Fruit fly (Drosophila melanogaster) whole organism, embryonic: ENCODE results near the gene mRpL30.

ENCODE experiments used
- Aef1 ChIP-seq: fragments of 200-800 bp; sonication (Bioruptor generic); IDR thresholded peaks from 3 replicates; pipeline ENCODE4 v1.3.6; 2022; ENCODE audit warnings: missing biosample characterization, missing genetic modification characterization
- CG12659 ChIP-seq: fragments of 200-800 bp; sonication (Bioruptor generic); optimal IDR thresholded peaks from 3 replicates; lab custom pipeline; 2017; ENCODE audit warnings: mild to moderate bottlenecking, missing biosample characterization, missing genetic modification reagents, missing genetic modification characterization
- CG13624 ChIP-seq: fragments of 200-800 bp; sonication (Bioruptor generic); optimal IDR thresholded peaks from 2 replicates; lab custom pipeline; 2016; ENCODE audit warnings: missing biosample characterization, missing genetic modification characterization
- CG15601 ChIP-seq: fragments of 200-800 bp; sonication (Bioruptor generic); optimal IDR thresholded peaks from 3 replicates; lab custom pipeline; 2019; ENCODE audit warnings: missing biosample characterization, mild to moderate bottlenecking, missing genetic modification characterization, moderate library complexity
- CG17802 ChIP-seq: fragments of 200-800 bp; sonication (Bioruptor generic); optimal IDR thresholded peaks from 2 replicates; lab custom pipeline; 2018; ENCODE audit warnings: missing biosample characterization, mild to moderate bottlenecking, missing genetic modification characterization, moderate library complexity
- CG4282 ChIP-seq: fragments of 200-800 bp; sonication (Bioruptor generic); optimal IDR thresholded peaks from 2 replicates; lab custom pipeline; 2016; ENCODE audit warnings: missing biosample characterization, missing genetic modification characterization
- CG4617 ChIP-seq: fragments of 200-800 bp; sonication (Bioruptor generic); optimal IDR thresholded peaks from 3 replicates; lab custom pipeline; 2016; ENCODE audit warnings: missing biosample characterization, missing genetic modification characterization, borderline replicate concordance
- CG6791 ChIP-seq: fragments of 200-800 bp; sonication (Bioruptor generic); IDR thresholded peaks from 3 replicates; pipeline ENCODE4 v1.3.6; 2022; ENCODE audit warnings: missing biosample characterization, missing genetic modification characterization; ENCODE audit not compliant: partially characterized antibody
- CG9437 ChIP-seq: fragments of 200-800 bp; sonication (Bioruptor generic); optimal IDR thresholded peaks from 2 replicates; lab custom pipeline; 2018; ENCODE audit warnings: missing biosample characterization, mild to moderate bottlenecking, missing genetic modification characterization
- CG9727 ChIP-seq: fragments of 200-800 bp; sonication (Bioruptor generic); optimal IDR thresholded peaks from 3 replicates; lab custom pipeline; 2017; ENCODE audit warnings: missing biosample characterization, mild to moderate bottlenecking, missing genetic modification characterization
- Camta ChIP-seq: fragments of 200-800 bp; sonication (Bioruptor generic); optimal IDR thresholded peaks from 2 replicates; lab custom pipeline; 2016; ENCODE audit warnings: missing biosample characterization, missing genetic modification characterization
- Eip74EF ChIP-seq, 2 experiments: fragments of 200-800 bp in 1 of 2; fragments of >200 bp in 1 of 2; sonication (Bioruptor generic) in 1 of 2; optimal IDR thresholded peaks; 2 replicates each; lab custom pipeline; 2017 to 2019; ENCODE audit warnings: missing biosample characterization in 2 of 2, missing genetic modification characterization in 2 of 2, mild to moderate bottlenecking in 1 of 2, moderate library complexity in 1 of 2
- Ets97D ChIP-seq: fragments of 200-800 bp; sonication (Bioruptor generic); optimal IDR thresholded peaks from 3 replicates; lab custom pipeline; 2016; ENCODE audit warnings: missing biosample characterization, missing genetic modification characterization
- Fer3 ChIP-seq: fragments of 200-800 bp; sonication (Bioruptor generic); optimal IDR thresholded peaks from 2 replicates; lab custom pipeline; 2018; ENCODE audit warnings: missing biosample characterization, mild to moderate bottlenecking, missing genetic modification characterization, moderate library complexity
- H2.0 ChIP-seq: fragments of 200-800 bp; sonication (Bioruptor generic); IDR thresholded peaks from 2 replicates; pipeline ENCODE4 v1.3.6; 2022; ENCODE audit warnings: missing biosample characterization, missing genetic modification characterization
- Hr39 ChIP-seq: fragments of >200 bp; optimal IDR thresholded peaks from 2 replicates; lab custom pipeline; 2017
- Lpt ChIP-seq: fragments of >200 bp; optimal IDR thresholded peaks from 2 replicates; lab custom pipeline; 2018; ENCODE audit warnings: missing biosample characterization, missing genetic modification characterization
- MESR4 ChIP-seq: fragments of 200-800 bp; sonication (Bioruptor generic); optimal IDR thresholded peaks from 2 replicates; lab custom pipeline; 2018; ENCODE audit warnings: missing biosample characterization, mild to moderate bottlenecking, missing genetic modification characterization, moderate library complexity
- Nf-YA ChIP-seq: fragments of 200-800 bp; sonication (Bioruptor generic); IDR thresholded peaks from 2 replicates; pipeline ENCODE4 v1.3.6; 2022; ENCODE audit warnings: missing biosample characterization, missing genetic modification characterization
- Nf-YC ChIP-seq: fragments of 200-800 bp; optimal IDR thresholded peaks from 3 replicates; lab custom pipeline; 2019; ENCODE audit warnings: missing biosample characterization, mild to moderate bottlenecking, missing genetic modification characterization, moderate library complexity
- Scr ChIP-seq: fragments of 200-800 bp; sonication (Bioruptor generic); IDR thresholded peaks from 2 replicates; pipeline ENCODE4 v1.3.6; 2022; ENCODE audit warnings: missing biosample characterization, missing genetic modification characterization; ENCODE audit not compliant: partially characterized antibody
- Six4 ChIP-seq: fragments of 200-800 bp; sonication (Bioruptor generic); optimal IDR thresholded peaks from 2 replicates; lab custom pipeline; 2016; ENCODE audit warnings: missing biosample characterization, missing genetic modification characterization
- Trl ChIP-seq, 3 experiments: fragments of >200 bp in 2 of 3; fragments of 200-800 bp in 1 of 3; sonication (Bioruptor generic) in 1 of 3; optimal IDR thresholded peaks; 2 replicates in 1 of 3; 3 replicates in 2 of 3; lab custom pipeline; 2016 to 2017; ENCODE audit warnings: missing biosample characterization in 1 of 3, missing genetic modification characterization in 1 of 3
- amos ChIP-seq: fragments of 200-800 bp; sonication (Bioruptor generic); IDR thresholded peaks from 2 replicates; pipeline ENCODE4 v1.3.6; 2022; ENCODE audit warnings: missing biosample characterization, missing genetic modification characterization; ENCODE audit not compliant: partially characterized antibody
- ato ChIP-seq: fragments of 200-800 bp; sonication (Bioruptor generic); IDR thresholded peaks from 2 replicates; pipeline ENCODE4 v1.3.6; 2022; ENCODE audit warnings: missing biosample characterization, missing genetic modification characterization; ENCODE audit not compliant: partially characterized antibody
- bbx ChIP-seq: fragments of 200-800 bp; sonication (Bioruptor generic); IDR thresholded peaks from 2 replicates; pipeline ENCODE4 v1.3.6; 2022; ENCODE audit warnings: missing biosample characterization, missing genetic modification characterization; ENCODE audit not compliant: partially characterized antibody
- bigmax ChIP-seq: fragments of 200-800 bp; sonication (Bioruptor generic); optimal IDR thresholded peaks from 2 replicates; lab custom pipeline; 2018; ENCODE audit warnings: missing biosample characterization, mild to moderate bottlenecking, missing genetic modification characterization
- dimm ChIP-seq: fragments of 200-800 bp; sonication (Bioruptor generic); IDR thresholded peaks from 2 replicates; pipeline ENCODE4 v1.3.6; 2022; ENCODE audit warnings: missing biosample characterization, missing genetic modification characterization
- dmrt99B ChIP-seq: fragments of 200-800 bp; sonication (Bioruptor generic); optimal IDR thresholded peaks from 2 replicates; lab custom pipeline; 2018; ENCODE audit warnings: missing biosample characterization, mild to moderate bottlenecking, missing genetic modification characterization, moderate library complexity
- gfzf ChIP-seq: fragments of 200-800 bp; sonication (Bioruptor generic); optimal IDR thresholded peaks from 2 replicates; lab custom pipeline; 2016; ENCODE audit warnings: missing biosample characterization, mild to moderate bottlenecking, missing genetic modification characterization, moderate library complexity
- grau ChIP-seq: fragments of 200-800 bp; optimal IDR thresholded peaks from 3 replicates; lab custom pipeline; 2019; ENCODE audit warnings: missing biosample characterization, mild to moderate bottlenecking, missing genetic modification characterization, moderate library complexity
- insv ChIP-seq, 2 experiments: fragments of 200-800 bp; sonication (Bioruptor generic); optimal IDR thresholded peaks; 3 replicates each; lab custom pipeline; 2016 to 2018; ENCODE audit warnings: missing biosample characterization in 2 of 2, missing genetic modification characterization in 2 of 2
- inv ChIP-seq: fragments of 200-800 bp; sonication (Bioruptor generic); IDR thresholded peaks from 2 replicates; pipeline ENCODE4 v1.3.6; 2022; ENCODE audit warnings: missing biosample characterization, missing genetic modification characterization; ENCODE audit not compliant: partially characterized antibody
- knrl ChIP-seq: fragments of 200-800 bp; sonication (Bioruptor generic); IDR thresholded peaks from 3 replicates; pipeline ENCODE4 v1.3.6; 2022; ENCODE audit warnings: missing biosample characterization, missing genetic modification characterization; ENCODE audit not compliant: partially characterized antibody
- lbe ChIP-seq: fragments of 200-800 bp; sonication (Bioruptor generic); optimal IDR thresholded peaks from 2 replicates; lab custom pipeline; 2016; ENCODE audit warnings: missing biosample characterization, mild to moderate bottlenecking, missing genetic modification characterization
- mld ChIP-seq: fragments of 200-800 bp; sonication (Bioruptor generic); IDR thresholded peaks from 3 replicates; pipeline ENCODE4 v1.3.6; 2022; ENCODE audit warnings: missing biosample characterization, missing genetic modification characterization; ENCODE audit not compliant: partially characterized antibody
- onecut ChIP-seq: fragments of 200-800 bp; sonication (Bioruptor generic); IDR thresholded peaks from 2 replicates; pipeline ENCODE4 v1.3.6; 2022; ENCODE audit warnings: missing biosample characterization, missing genetic modification characterization
- phol ChIP-seq: fragments of 200-800 bp; sonication (Bioruptor generic); optimal IDR thresholded peaks from 3 replicates; lab custom pipeline; 2018; ENCODE audit warnings: missing biosample characterization, mild to moderate bottlenecking, missing genetic modification characterization, moderate library complexity
- prd ChIP-seq, 3 experiments: fragments of >200 bp in 2 of 3; fragments of 200-800 bp in 1 of 3; sonication (Bioruptor generic) in 1 of 3; optimal IDR thresholded peaks in 2 of 3; IDR thresholded peaks in 1 of 3; 2 replicates in 2 of 3; 3 replicates in 1 of 3; pipeline versions ENCODE4 v1.3.6 to Lab custom; 2017 to 2022; ENCODE audit warnings: missing biosample characterization in 1 of 3, missing genetic modification characterization in 1 of 3
- row ChIP-seq: fragments of 200-800 bp; sonication (Bioruptor generic); IDR thresholded peaks from 3 replicates; pipeline ENCODE4 v1.3.6; 2022; ENCODE audit warnings: missing biosample characterization, missing genetic modification characterization
- sd ChIP-seq: fragments of 200-800 bp; sonication (Bioruptor generic); optimal IDR thresholded peaks from 3 replicates; lab custom pipeline; 2018; ENCODE audit warnings: missing biosample characterization, mild to moderate bottlenecking, missing genetic modification characterization, moderate library complexity
- sob ChIP-seq: fragments of 200-800 bp; sonication (Bioruptor generic); IDR thresholded peaks from 2 replicates; pipeline ENCODE4 v1.3.6; 2022; ENCODE audit warnings: missing biosample characterization, missing genetic modification characterization
- ssp ChIP-seq: fragments of 200-800 bp; sonication (Bioruptor generic); IDR thresholded peaks from 2 replicates; pipeline ENCODE4 v1.3.6; 2022; ENCODE audit warnings: missing biosample characterization, missing genetic modification characterization
- tna ChIP-seq: fragments of 200-800 bp; sonication (Bioruptor generic); IDR thresholded peaks from 2 replicates; pipeline ENCODE4 v1.3.6; 2022; ENCODE audit warnings: missing biosample characterization, missing genetic modification characterization; ENCODE audit not compliant: partially characterized antibody
- trem ChIP-seq: fragments of 200-800 bp; optimal IDR thresholded peaks from 3 replicates; lab custom pipeline; 2019; ENCODE audit warnings: missing biosample characterization, mild to moderate bottlenecking, missing genetic modification characterization, moderate library complexity
- unc-4 ChIP-seq: fragments of 200-800 bp; sonication (Bioruptor generic); IDR thresholded peaks from 2 replicates; pipeline ENCODE4 v1.3.6; 2022; ENCODE audit warnings: missing biosample characterization, missing genetic modification characterization; ENCODE audit not compliant: partially characterized antibody
- vnd ChIP-seq: fragments of 200-800 bp; sonication (Bioruptor generic); IDR thresholded peaks from 3 replicates; pipeline ENCODE4 v1.3.6; 2022; ENCODE audit warnings: missing biosample characterization, missing genetic modification characterization; ENCODE audit not compliant: partially characterized antibody
- vvl ChIP-seq: fragments of 200-800 bp; sonication (Bioruptor generic); IDR thresholded peaks from 2 replicates; pipeline ENCODE4 v1.3.6; 2022; ENCODE audit warnings: missing biosample characterization, missing genetic modification characterization

Gene mRpL30

DNA sequence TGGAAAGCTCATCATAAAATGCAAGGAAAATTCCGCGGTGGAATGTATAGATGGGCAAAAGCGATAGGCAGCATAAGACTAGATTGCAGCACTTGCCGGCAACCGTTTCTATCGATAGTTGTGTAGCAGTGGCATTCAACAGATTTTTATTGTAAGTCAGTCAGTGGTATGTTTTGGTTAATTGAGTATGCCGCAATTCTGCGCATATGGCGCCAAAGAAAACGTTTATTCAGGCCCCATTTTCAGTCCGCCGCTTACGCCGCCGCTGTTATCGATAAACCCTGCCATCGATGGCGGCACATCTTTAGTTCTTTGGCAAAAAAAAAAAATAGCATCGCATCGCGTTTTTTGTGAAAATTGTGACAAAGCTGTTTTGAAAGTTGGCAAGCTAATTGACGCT is 2.1 kb downstream of the mRpL30 start, which contains the start of the genes Cbp80 and Torsin (continued):
- no peak for TF ChIP-seq prd (optimal IDR thresholded peaks at IDR 0.05; lab: Kevin White, UChicago)
- TF ChIP-seq prd (GFP tag; IDR thresholded peaks at IDR 0.05; lab: Robert Waterston, UW): peak; percentile 34; the same call in 2 of the 3 replicates
- TF ChIP-seq ato (GFP tag; lab: Robert Waterston, UW): peak; percentile 71
- TF ChIP-seq CG12659: peak; percentile 36
- TF ChIP-seq Nf-YC: peak; percentile 20
- no peak for TF ChIP-seq onecut (GFP tag; lab: Robert Waterston, UW)
- TF ChIP-seq row (GFP tag; lab: Robert Waterston, UW): peak; percentile 70
- 0 out of 2 replicates have a peak, but pooled peaks have one; percentile 22 for TF ChIP-seq ssp
- peak; percentile 12 for TF ChIP-seq CG4617 (GFP tag; lab: Kevin White, UChicago)
- peak; percentile 4 for TF ChIP-seq trem (tag; lab: Kevin White, UChicago)
- TF ChIP-seq inv (GFP tag; lab: Robert Waterston, UW): peak; percentile 80
- TF ChIP-seq Lpt (GFP tag; lab: Kevin White, UChicago): no peak
- peak; percentile 23 for TF ChIP-seq gfzf (GFP tag; lab: Kevin White, UChicago)
- TF ChIP-seq unc-4 (GFP tag; lab: Robert Waterston, UW): peak; percentile 83
- peak; percentile 58 for TF ChIP-seq CG17802
- no peak for TF ChIP-seq Six4 (GFP tag; lab: Kevin White, UChicago)
- no peak for TF ChIP-seq dimm (GFP tag; lab: Robert Waterston, UW)
- TF ChIP-seq CG9727: peak; percentile 1
- TF ChIP-seq Scr (GFP tag; lab: Robert Waterston, UW): peak; percentile 92
- TF ChIP-seq Fer3 (tag; lab: Kevin White, UChicago): no peak
- TF ChIP-seq CG15601 (tag; lab: Kevin White, UChicago): no peak
- no peak for TF ChIP-seq CG9437 (GFP tag; lab: Kevin White, UChicago)
- TF ChIP-seq MESR4 (GFP tag; lab: Kevin White, UChicago): peak; percentile 43
- peak; percentile 34 for TF ChIP-seq phol (tag; lab: Kevin White, UChicago)
- TF ChIP-seq bbx: peak; percentile 83
- no peak for TF ChIP-seq lbe (GFP tag; lab: Kevin White, UChicago)
- TF ChIP-seq Eip74EF (GFP tag; optimal IDR thresholded peaks at IDR 0.05; lab: Kevin White, UChicago): no peak
- TF ChIP-seq mld (GFP tag; lab: Robert Waterston, UW): peak; percentile 81
- no peak for TF ChIP-seq Camta (GFP tag; lab: Kevin White, UChicago)
- peak; percentile 21; the same call in 1 of the 2 replicates for TF ChIP-seq vvl
- TF ChIP-seq tna: peak; percentile 90
- peak; percentile 11 for TF ChIP-seq grau
- TF ChIP-seq CG4282 (GFP tag; lab: Kevin White, UChicago): no peak
- peak; percentile 77 for TF ChIP-seq amos
- TF ChIP-seq dmrt99B (tag; lab: Kevin White, UChicago): no peak
- peak; percentile 90 for TF ChIP-seq sd
- TF ChIP-seq CG6791 (GFP tag; lab: Robert Waterston, UW): peak; percentile 84
- no peak for TF ChIP-seq bigmax (GFP tag; lab: Kevin White, UChicago)
- peak; percentile 93 for TF ChIP-seq vnd
- TF ChIP-seq Nf-YA (GFP tag; lab: Robert Waterston, UW): no peak
- no peak for TF ChIP-seq CG13624 (GFP tag; lab: Kevin White, UChicago)
- no peak for TF ChIP-seq Trl (optimal IDR thresholded peaks at IDR 0.05; lab: Kevin White, UChicago)
- peak; percentile 19 for TF ChIP-seq Trl (GFP tag; optimal IDR thresholded peaks at IDR 0.05; lab: Kevin White, UChicago)
- TF ChIP-seq insv (GFP tag; optimal IDR thresholded peaks at IDR 0.05; lab: Kevin White, UChicago): no peak
- peak; percentile 47; the same call in 1 of the 2 replicates for TF ChIP-seq sob (GFP tag; lab: Robert Waterston, UW)
- TF ChIP-seq knrl (GFP tag; lab: Robert Waterston, UW): peak; percentile 84
- peak; percentile 13 for TF ChIP-seq Ets97D (GFP tag; lab: Kevin White, UChicago)
- 0 out of 2 replicates have a peak, but pooled peaks have one; percentile 16 for TF ChIP-seq H2.0 (GFP tag; lab: Robert Waterston, UW)
- no peak for TF ChIP-seq Aef1
- TF ChIP-seq Hr39 (lab: Kevin White, UChicago): no peak
